Worm (Caenorhabditis elegans) whole organism, L2 larva: ENCODE data around the gene F26A1.7.

Experiments
- C34F6.9 ChIP-seq: fragments of 150-350 bp; optimal IDR thresholded peaks from 2 replicates; lab custom pipeline; 2014; ENCODE audit warnings: missing biosample characterization, missing genetic modification characterization
- F13H6.1 ChIP-seq: sonication (generic microtip); optimal IDR thresholded peaks from 2 replicates; lab custom pipeline; 2016; ENCODE audit warnings: missing genetic modification characterization, missing compliant biosample characterization
- Y55F3AM.14 ChIP-seq: fragments of 200-800 bp; sonication (Bioruptor generic); optimal IDR thresholded peaks from 2 replicates; lab custom pipeline; 2018; ENCODE audit warnings: mild to moderate bottlenecking, missing genetic modification characterization, missing compliant biosample characterization
- ZK546.5 ChIP-seq: sonication (generic microtip); optimal IDR thresholded peaks from 2 replicates; lab custom pipeline; 2017; ENCODE audit warnings: missing biosample characterization, missing genetic modification characterization
- alr-1 ChIP-seq: fragments of 150-350 bp; optimal IDR thresholded peaks from 2 replicates; lab custom pipeline; 2014; ENCODE audit warnings: missing biosample characterization, missing genetic modification characterization
- aly-2 ChIP-seq: fragments of 150-350 bp; optimal IDR thresholded peaks from 2 replicates; lab custom pipeline; 2014; ENCODE audit warnings: missing biosample characterization, missing genetic modification characterization
- ama-1 ChIP-seq: fragments of 150-350 bp; optimal IDR thresholded peaks from 2 replicates; lab custom pipeline; 2018; ENCODE audit warnings: inconsistent platforms
- blmp-1 ChIP-seq: sonication (generic microtip); optimal IDR thresholded peaks from 2 replicates; lab custom pipeline; 2017; ENCODE audit warnings: missing genetic modification characterization, mild to moderate bottlenecking, missing compliant biosample characterization, antibody characterized with exemption, moderate library complexity; ENCODE audit not compliant: insufficient read depth
- ceh-16 ChIP-seq: fragments of 150-350 bp; optimal IDR thresholded peaks from 2 replicates; lab custom pipeline; 2014; ENCODE audit warnings: missing biosample characterization, missing genetic modification characterization
- ceh-82 ChIP-seq: fragments of 150-350 bp; optimal IDR thresholded peaks from 2 replicates; lab custom pipeline; 2014; ENCODE audit warnings: missing biosample characterization, missing genetic modification characterization
- crh-2 ChIP-seq: sonication (generic microtip); optimal IDR thresholded peaks from 2 replicates; lab custom pipeline; 2017; ENCODE audit warnings: missing biosample characterization, missing genetic modification characterization
- elt-1 ChIP-seq: fragments of 150-350 bp; optimal IDR thresholded peaks from 2 replicates; lab custom pipeline; 2014; ENCODE audit warnings: missing biosample characterization, missing genetic modification characterization
- elt-3 ChIP-seq: sonication (generic microtip); optimal IDR thresholded peaks from 2 replicates; lab custom pipeline; 2017; ENCODE audit warnings: missing biosample characterization, missing genetic modification characterization
- fos-1 ChIP-seq: fragments of 150-350 bp; optimal IDR thresholded peaks from 2 replicates; lab custom pipeline; 2014; ENCODE audit warnings: missing biosample characterization, missing genetic modification characterization
- gmeb-1 ChIP-seq: fragments of 150-350 bp; optimal IDR thresholded peaks from 2 replicates; lab custom pipeline; 2014; ENCODE audit warnings: missing biosample characterization, missing genetic modification characterization
- lin-11 ChIP-seq: fragments of 150-350 bp; sonication (generic microtip); optimal IDR thresholded peaks from 2 replicates; lab custom pipeline; 2014; ENCODE audit warnings: missing biosample characterization, missing genetic modification characterization, inconsistent platforms, mixed read lengths
- lin-39 ChIP-seq: fragments of 150-350 bp; optimal IDR thresholded peaks from 2 replicates; lab custom pipeline; 2014; ENCODE audit warnings: missing biosample characterization, missing genetic modification reagents, missing genetic modification characterization
- mdl-1 ChIP-seq, 2 experiments: fragments of 150-350 bp in 1 of 2; sonication (generic microtip) in 1 of 2; optimal IDR thresholded peaks; 2 replicates each; lab custom pipeline; 2017; ENCODE audit warnings: missing biosample characterization in 2 of 2, missing genetic modification characterization in 2 of 2
- nhr-10 ChIP-seq: sonication (generic microtip); optimal IDR thresholded peaks from 2 replicates; lab custom pipeline; 2017; ENCODE audit warnings: missing biosample characterization, missing genetic modification characterization
- nhr-12 ChIP-seq: fragments of 150-350 bp; optimal IDR thresholded peaks from 2 replicates; lab custom pipeline; 2014; ENCODE audit warnings: missing biosample characterization, missing genetic modification characterization
- nhr-129 ChIP-seq: fragments of 150-350 bp; optimal IDR thresholded peaks from 2 replicates; lab custom pipeline; 2014; ENCODE audit warnings: missing biosample characterization, missing genetic modification characterization
- nhr-21 ChIP-seq: fragments of 150-350 bp; optimal IDR thresholded peaks from 2 replicates; lab custom pipeline; 2014; ENCODE audit warnings: missing biosample characterization, missing genetic modification characterization
- nhr-237 ChIP-seq: fragments of 150-350 bp; optimal IDR thresholded peaks from 2 replicates; lab custom pipeline; 2014; ENCODE audit warnings: missing biosample characterization, missing genetic modification characterization
- nhr-25 ChIP-seq: fragments of 150-350 bp; sonication (generic microtip); optimal IDR thresholded peaks from 3 replicates; lab custom pipeline; 2014; ENCODE audit warnings: missing biosample characterization, missing genetic modification characterization
- nhr-6 ChIP-seq: fragments of 150-350 bp; optimal IDR thresholded peaks from 2 replicates; lab custom pipeline; 2014; ENCODE audit warnings: missing biosample characterization, missing genetic modification characterization
- nhr-77 ChIP-seq: fragments of 150-350 bp; optimal IDR thresholded peaks from 2 replicates; lab custom pipeline; 2014; ENCODE audit warnings: missing biosample characterization, missing genetic modification characterization
- peb-1 ChIP-seq: fragments of 150-350 bp; optimal IDR thresholded peaks from 2 replicates; lab custom pipeline; 2014; ENCODE audit warnings: missing biosample characterization, missing genetic modification characterization
- sem-4 ChIP-seq: fragments of 150-350 bp; optimal IDR thresholded peaks from 2 replicates; lab custom pipeline; 2014; ENCODE audit warnings: missing biosample characterization, missing genetic modification reagents, missing genetic modification characterization
- skn-1 ChIP-seq: sonication (generic microtip); optimal IDR thresholded peaks from 2 replicates; lab custom pipeline; 2017; ENCODE audit warnings: missing biosample characterization, missing genetic modification characterization
- sma-3 ChIP-seq: sonication (generic microtip); optimal IDR thresholded peaks from 2 replicates; lab custom pipeline; 2016; ENCODE audit warnings: missing genetic modification reagents, missing genetic modification characterization, missing compliant biosample characterization
- sma-9 ChIP-seq, 2 experiments: fragments of 150-350 bp in 1 of 2; sonication (generic microtip) in 1 of 2; optimal IDR thresholded peaks; 2 replicates each; lab custom pipeline; 2014 to 2016; ENCODE audit warnings: missing genetic modification characterization in 2 of 2, mild to moderate bottlenecking in 1 of 2, missing biosample characterization in 1 of 2, missing compliant biosample characterization in 1 of 2, missing genetic modification reagents in 1 of 2, moderate library complexity in 1 of 2
- snpc-4 ChIP-seq: fragments of 150-350 bp; optimal IDR thresholded peaks from 2 replicates; lab custom pipeline; 2014; ENCODE audit warnings: missing biosample characterization, missing genetic modification characterization
- unc-39 ChIP-seq: fragments of 150-350 bp; optimal IDR thresholded peaks from 2 replicates; lab custom pipeline; 2014; ENCODE audit warnings: missing biosample characterization, missing genetic modification characterization
- unc-62 ChIP-seq: fragments of 150-350 bp; optimal IDR thresholded peaks from 2 replicates; lab custom pipeline; 2014; ENCODE audit warnings: missing biosample characterization, missing genetic modification reagents, missing genetic modification characterization
- zag-1 ChIP-seq: fragments of 150-350 bp; optimal IDR thresholded peaks from 2 replicates; lab custom pipeline; 2014; ENCODE audit warnings: missing biosample characterization, missing genetic modification characterization
- ztf-1 ChIP-seq: fragments of 200-800 bp; sonication (Bioruptor generic); conservative IDR thresholded peaks from 2 replicates; pipeline ENCODE4 v1.3.6; 2022; ENCODE audit warnings: missing genetic modification characterization, missing compliant biosample characterization
- ztf-11 ChIP-seq: sonication (generic microtip); optimal IDR thresholded peaks from 2 replicates; lab custom pipeline; 2017; ENCODE audit warnings: missing biosample characterization, missing genetic modification characterization

Gene F26A1.7

ce11 chrIII:4837429-4837828 is 17.7 kb upstream of the F26A1.7 start, which contains the start of the genes acbp-7 and F26A1.19:
Gene acbp-7, plus strand, starts transcription at chrIII:4837729.
Gene F26A1.19, plus strand, starts transcription at chrIII:4837731.
- no peak for TF ChIP-seq lin-39 (tag; lab: Kevin White, UChicago)
- no peak for TF ChIP-seq elt-3 (tag; lab: Kevin White, UChicago)
- no peak for TF ChIP-seq nhr-21 (tag; lab: Kevin White, UChicago)
- TF ChIP-seq skn-1 (tag; lab: Kevin White, UChicago) = no peak
- no peak for TF ChIP-seq unc-39 (tag; lab: Kevin White, UChicago)
- no peak for TF ChIP-seq Y55F3AM.14
- TF ChIP-seq mdl-1 (tag; optimal IDR thresholded peaks at IDR 0.05; lab: Kevin White, UChicago) = no peak
- TF ChIP-seq F13H6.1 (tag; lab: Kevin White, UChicago) = no peak

ce11 chrIII:4830207-4830606 is 10.5 kb upstream of the F26A1.7 start, which contains the start of gene nspd-9:
Gene nspd-9, minus strand, starts transcription at chrIII:4830307.
- TF ChIP-seq mdl-1 (tag; optimal IDR thresholded peaks at IDR 0.05; lab: Kevin White, UChicago) (no peak), Y55F3AM.14 (no peak), nhr-77 (no peak), nhr-10 (tag; lab: Kevin White, UChicago) (no peak), unc-62 (GFP tag; lab: Kevin White, UChicago) (no peak), ceh-82 (tag; lab: Kevin White, UChicago) (no peak), snpc-4 (tag; lab: Kevin White, UChicago) (no peak)

ce11 chrIII:4829440-4829839 is 9.7 kb upstream of the F26A1.7 start, which contains the start of gene F26A1.9:
Gene F26A1.9, minus strand, starts transcription at chrIII:4829540.
- TF ChIP-seq sem-4 (tag; lab: Kevin White, UChicago) (no peak), sma-9 (GFP tag; optimal IDR thresholded peaks at IDR 0.05; lab: Kevin White, UChicago) (no peak), sma-9 (tag; optimal IDR thresholded peaks at IDR 0.05; lab: Kevin White, UChicago) (no peak), C34F6.9 (no peak), sma-3 (no peak), ceh-82 (tag; lab: Kevin White, UChicago) (no peak), ZK546.5 (tag; lab: Kevin White, UChicago) (no peak), crh-2 (tag; lab: Kevin White, UChicago) (no peak), lin-39 (tag; lab: Kevin White, UChicago) (no peak), nhr-12 (tag; lab: Kevin White, UChicago) (no peak), nhr-6 (tag; lab: Kevin White, UChicago) (no peak), ama-1 (no peak), ztf-11 (tag; lab: Kevin White, UChicago) (no peak), ztf-1 (GFP tag; lab: Robert Waterston, UW) (no peak), gmeb-1 (tag; lab: Kevin White, UChicago) (no peak)

- no peak for TF ChIP-seq blmp-1 (tag; lab: Kevin White, UChicago)
- TF ChIP-seq elt-1 (tag; lab: Kevin White, UChicago) = no peak
- TF ChIP-seq zag-1 (tag; lab: Kevin White, UChicago) = no peak
- no peak for TF ChIP-seq nhr-129 (tag; lab: Kevin White, UChicago)
- TF ChIP-seq unc-39 (tag; lab: Kevin White, UChicago) = no peak
- TF ChIP-seq ceh-16 (tag; lab: Kevin White, UChicago) = no peak
- TF ChIP-seq lin-11 (tag; lab: Kevin White, UChicago) = no peak
- TF ChIP-seq nhr-12 (tag; lab: Kevin White, UChicago) = no peak
- TF ChIP-seq peb-1 (tag; lab: Kevin White, UChicago) = no peak
- TF ChIP-seq fos-1 (tag; lab: Kevin White, UChicago) = no peak
- TF ChIP-seq, all 48 proteins: peak for 0
These were observed 6.9 kb upstream of the F26A1.7 start, which contains the start of gene F26A1.3 for ce11 chrIII:4826606-4827005. Gene F26A1.3, plus strand, starts transcription at chrIII:4826906.

- TF ChIP-seq alr-1 (tag; lab: Kevin White, UChicago) (no peak), nhr-25 (tag; lab: Kevin White, UChicago) (no peak), elt-1 (tag; lab: Kevin White, UChicago) (no peak), nhr-12 (tag; lab: Kevin White, UChicago) (no peak), aly-2 (tag; lab: Kevin White, UChicago) (no peak), ztf-1 (GFP tag; lab: Robert Waterston, UW) (no peak), ZK546.5 (tag; lab: Kevin White, UChicago) (no peak), nhr-10 (tag; lab: Kevin White, UChicago) (no peak), fos-1 (tag; lab: Kevin White, UChicago) (no peak), skn-1 (tag; lab: Kevin White, UChicago) (no peak), nhr-237 (no peak), nhr-129 (tag; lab: Kevin White, UChicago) (no peak)
These were observed 2.4 kb upstream of the F26A1.7 start, which contains the start of gene F26A1.8 for ce11 chrIII:4822140-4822539. Gene F26A1.8, minus strand, starts transcription at chrIII:4822240.
